Worm (Caenorhabditis elegans) whole organism, L4 larva: ENCODE measurements around the gene sqt-1.

Source experiments
- F10B5.3 ChIP-seq: sonication (generic microtip); optimal IDR thresholded peaks from 2 replicates; lab custom pipeline; 2016; ENCODE audit warnings: mild to moderate bottlenecking, missing genetic modification characterization, missing compliant biosample characterization
- F26F4.8 ChIP-seq: fragments of 200-800 bp; sonication (Bioruptor generic); conservative IDR thresholded peaks from 2 replicates; pipeline ENCODE4 v1.3.6; 2022; ENCODE audit warnings: missing genetic modification characterization, missing compliant biosample characterization
- F44E2.7 ChIP-seq: fragments of 200-800 bp; sonication (Bioruptor generic); IDR thresholded peaks from 2 replicates; pipeline ENCODE4 v2.1.2; 2022; ENCODE audit warnings: missing genetic modification characterization, missing compliant biosample characterization
- F49E8.2 ChIP-seq: sonication (generic microtip); optimal IDR thresholded peaks from 2 replicates; lab custom pipeline; 2016; ENCODE audit warnings: missing compliant biosample characterization, mild to moderate bottlenecking, missing genetic modification characterization, borderline replicate concordance
- R02D3.7 ChIP-seq: fragments of 150-350 bp; sonication (generic microtip); optimal IDR thresholded peaks from 3 replicates; lab custom pipeline; 2014; ENCODE audit warnings: missing biosample characterization, missing genetic modification characterization
- T26A8.4 ChIP-seq: fragments of 200-800 bp; sonication (Bioruptor generic); IDR thresholded peaks from 2 replicates; pipeline ENCODE4 v1.3.6; 2022; ENCODE audit warnings: missing genetic modification characterization, missing compliant biosample characterization
- ZK337.2 ChIP-seq: fragments of 200-800 bp; sonication (Bioruptor generic); IDR thresholded peaks from 2 replicates; pipeline ENCODE4 v1.3.6; 2022; ENCODE audit warnings: missing genetic modification reagents, missing genetic modification characterization, missing compliant biosample characterization
- aly-2 ChIP-seq: sonication (generic microtip); optimal IDR thresholded peaks from 2 replicates; lab custom pipeline; 2018; ENCODE audit warnings: missing biosample characterization, missing genetic modification characterization
- ama-1 ChIP-seq: fragments of 150-350 bp; optimal IDR thresholded peaks from 2 replicates; lab custom pipeline; 2014; ENCODE audit warnings: inconsistent platforms, mixed read lengths
- ceh-32 ChIP-seq: sonication (generic microtip); optimal IDR thresholded peaks from 2 replicates; lab custom pipeline; 2016; ENCODE audit warnings: mild to moderate bottlenecking, missing genetic modification characterization, missing compliant biosample characterization; ENCODE audit not compliant: poor library complexity
- ceh-82 ChIP-seq: sonication (generic microtip); optimal IDR thresholded peaks from 2 replicates; lab custom pipeline; 2017; ENCODE audit warnings: missing biosample characterization, missing genetic modification characterization
- daf-19 ChIP-seq: fragments of 200-800 bp; sonication (Bioruptor generic); conservative IDR thresholded peaks from 2 replicates; pipeline ENCODE4 v1.3.6; 2022; ENCODE audit warnings: missing genetic modification characterization, missing compliant biosample characterization
- dmd-8 ChIP-seq: fragments of 200-800 bp; sonication (Bioruptor generic); IDR thresholded peaks from 2 replicates; pipeline ENCODE4 v1.3.6; 2022; ENCODE audit warnings: missing genetic modification characterization, missing compliant biosample characterization
- dpl-1 ChIP-seq: fragments of 150-350 bp; optimal IDR thresholded peaks from 2 replicates; lab custom pipeline; 2014; ENCODE audit warnings: missing biosample characterization, missing genetic modification reagents, missing genetic modification characterization
- fos-1 ChIP-seq: fragments of 150-350 bp; optimal IDR thresholded peaks from 2 replicates; lab custom pipeline; 2014; ENCODE audit warnings: missing biosample characterization, missing genetic modification characterization
- hif-1 ChIP-seq, 2 experiments: sonication (generic microtip); optimal IDR thresholded peaks; 2 replicates each; lab custom pipeline; 2016 to 2017; ENCODE audit warnings: missing compliant biosample characterization in 2 of 2, missing genetic modification characterization in 2 of 2, missing genetic modification reagents in 2 of 2, missing genotype in 2 of 2, mild to moderate bottlenecking in 1 of 2
- hlh-11 ChIP-seq: fragments of 200-800 bp; sonication (Bioruptor generic); optimal IDR thresholded peaks from 2 replicates; lab custom pipeline; 2018; ENCODE audit warnings: mild to moderate bottlenecking, missing genetic modification characterization, missing compliant biosample characterization
- hlh-30 ChIP-seq: sonication (generic microtip); optimal IDR thresholded peaks from 2 replicates; lab custom pipeline; 2017; ENCODE audit warnings: antibody characterized with exemption, mild to moderate bottlenecking, missing genetic modification characterization, missing compliant biosample characterization; ENCODE audit not compliant: insufficient read depth
- hmg-1.1 ChIP-seq: fragments of 200-800 bp; sonication (Bioruptor generic); IDR thresholded peaks from 2 replicates; pipeline ENCODE4 v1.3.6; 2022; ENCODE audit warnings: missing genetic modification reagents, missing genetic modification characterization, missing compliant biosample characterization
- jun-1 ChIP-seq: fragments of 150-350 bp; optimal IDR thresholded peaks from 2 replicates; lab custom pipeline; 2014; ENCODE audit warnings: missing biosample characterization, missing genetic modification reagents, missing genetic modification characterization
- lim-7 ChIP-seq: fragments of 200-800 bp; sonication (Bioruptor generic); IDR thresholded peaks from 2 replicates; pipeline ENCODE4 v1.3.6; 2022; ENCODE audit warnings: missing genetic modification characterization, missing compliant biosample characterization
- lin-1 ChIP-seq: fragments of 200-800 bp; sonication (Bioruptor generic); IDR thresholded peaks from 2 replicates; pipeline ENCODE4 v1.3.6; 2022; ENCODE audit warnings: missing genetic modification reagents, missing genetic modification characterization, missing compliant biosample characterization
- lin-38 ChIP-seq: fragments of 200-800 bp; sonication (Bioruptor generic); IDR thresholded peaks from 2 replicates; pipeline ENCODE4 v1.3.6; 2022; ENCODE audit warnings: missing genetic modification reagents, missing genetic modification characterization, missing compliant biosample characterization
- lsy-2 ChIP-seq, 2 experiments: fragments of 150-350 bp in 1 of 2; sonication (generic microtip) in 1 of 2; optimal IDR thresholded peaks; 2 replicates each; lab custom pipeline; 2014 to 2017; ENCODE audit warnings: missing biosample characterization in 2 of 2, missing genetic modification characterization in 2 of 2
- madf-5 ChIP-seq, 2 experiments: fragments of 200-800 bp; sonication (Bioruptor generic); IDR thresholded peaks; 2 replicates each; pipeline ENCODE4 v1.3.6; 2022; ENCODE audit warnings: missing compliant biosample characterization in 2 of 2, missing genetic modification characterization in 2 of 2
- madf-9 ChIP-seq: fragments of 200-800 bp; sonication (Bioruptor generic); conservative IDR thresholded peaks from 2 replicates; pipeline ENCODE4 v1.3.6; 2022; ENCODE audit warnings: missing genetic modification reagents, missing genetic modification characterization, missing compliant biosample characterization
- mdt-29 ChIP-seq: fragments of 200-800 bp; sonication (Bioruptor generic); IDR thresholded peaks from 2 replicates; pipeline ENCODE4 v1.3.6; 2022; ENCODE audit warnings: missing genetic modification reagents, missing genetic modification characterization, missing compliant biosample characterization
- mep-1 ChIP-seq: fragments of 150-350 bp; sonication (generic microtip); optimal IDR thresholded peaks from 3 replicates; lab custom pipeline; 2014; ENCODE audit warnings: missing biosample characterization, missing genetic modification characterization
- mes-2 ChIP-seq: sonication (generic microtip); optimal IDR thresholded peaks from 2 replicates; lab custom pipeline; 2016; ENCODE audit warnings: missing genotype, mild to moderate bottlenecking, missing genetic modification characterization, missing compliant biosample characterization; ENCODE audit not compliant: poor library complexity, severe bottlenecking
- nhr-102 ChIP-seq: sonication (generic microtip); optimal IDR thresholded peaks from 2 replicates; lab custom pipeline; 2016; ENCODE audit warnings: mild to moderate bottlenecking, missing genetic modification characterization, moderate library complexity, missing compliant biosample characterization
- nhr-111 ChIP-seq: fragments of 200-800 bp; sonication (Bioruptor generic); optimal IDR thresholded peaks from 2 replicates; lab custom pipeline; 2018; ENCODE audit warnings: mild to moderate bottlenecking, missing genetic modification characterization, missing compliant biosample characterization
- pha-4 ChIP-seq, 2 experiments: fragments of 150-350 bp in 1 of 2; fragments of 200-800 bp in 1 of 2; sonication (Bioruptor generic) in 1 of 2; IDR thresholded peaks in 1 of 2; optimal IDR thresholded peaks in 1 of 2; 2 replicates each; pipeline versions ENCODE4 v1.3.6 to Lab custom; 2014 to 2022; ENCODE audit warnings: missing genetic modification characterization in 2 of 2, missing genetic modification reagents in 2 of 2, missing biosample characterization in 1 of 2, missing compliant biosample characterization in 1 of 2
- saeg-2 ChIP-seq: fragments of 200-800 bp; sonication (Bioruptor generic); IDR thresholded peaks from 2 replicates; pipeline ENCODE4 v1.3.6; 2022; ENCODE audit warnings: missing genetic modification reagents, missing genetic modification characterization, missing compliant biosample characterization
- sdz-12 ChIP-seq: fragments of 200-800 bp; sonication (Bioruptor generic); optimal IDR thresholded peaks from 2 replicates; lab custom pipeline; 2018; ENCODE audit warnings: mild to moderate bottlenecking, missing genetic modification characterization, missing compliant biosample characterization
- spr-1 ChIP-seq: sonication (generic microtip); optimal IDR thresholded peaks from 2 replicates; lab custom pipeline; 2016; ENCODE audit warnings: mild to moderate bottlenecking, missing genetic modification characterization, missing compliant biosample characterization
- tra-1 ChIP-seq: fragments of 200-800 bp; sonication (Bioruptor generic); IDR thresholded peaks from 2 replicates; pipeline ENCODE4 v1.3.6; 2022; ENCODE audit warnings: missing genetic modification reagents, missing genetic modification characterization, missing compliant biosample characterization
- unc-39 ChIP-seq: sonication (generic microtip); optimal IDR thresholded peaks from 2 replicates; lab custom pipeline; 2017; ENCODE audit warnings: missing biosample characterization, missing genetic modification characterization
- unc-62 ChIP-seq, 3 experiments: fragments of 150-350 bp in 1 of 3; sonication (generic microtip); optimal IDR thresholded peaks in 2 of 3; peaks in 1 of 3; 1 replicate in 1 of 3; 2 replicates in 2 of 3; lab custom pipeline; 2014 to 2017; ENCODE audit warnings: missing biosample characterization in 3 of 3, missing genetic modification characterization in 3 of 3, missing genetic modification reagents in 3 of 3, missing genotype in 1 of 3
- vab-7 ChIP-seq: fragments of 200-800 bp; sonication (Bioruptor generic); IDR thresholded peaks from 2 replicates; pipeline ENCODE4 v1.3.6; 2022; ENCODE audit warnings: missing genetic modification reagents, missing genetic modification characterization, missing compliant biosample characterization
- zfp-2 ChIP-seq: sonication (generic microtip); optimal IDR thresholded peaks from 2 replicates; lab custom pipeline; 2016; ENCODE audit warnings: mild to moderate bottlenecking, missing genetic modification characterization, missing compliant biosample characterization
- zfp-3 ChIP-seq: fragments of 200-800 bp; sonication (Bioruptor generic); conservative IDR thresholded peaks from 2 replicates; pipeline ENCODE4 v1.3.6; 2022; ENCODE audit warnings: missing genetic modification reagents, missing genetic modification characterization, missing compliant biosample characterization
- ztf-7 ChIP-seq: fragments of 150-350 bp; optimal IDR thresholded peaks from 2 replicates; lab custom pipeline; 2014; ENCODE audit warnings: missing biosample characterization, missing genetic modification characterization

sqt-1 gene

ce11 chrII:11305627-11306449 lies 31.8 kb downstream of the sqt-1 start, which contains the start of gene rsf-1 (continued):
- TF ChIP-seq spr-1 (tag; lab: Kevin White, UChicago), result no peak
- TF ChIP-seq saeg-2 (GFP tag; lab: Robert Waterston, UW), result no peak
- peak; percentile 51 for TF ChIP-seq mes-2 (tag; lab: Kevin White, UChicago)
- no peak for TF ChIP-seq ceh-32

- TF ChIP-seq madf-9 (no peak), pha-4 (GFP tag; IDR thresholded peaks at IDR 0.05; lab: Robert Waterston, UW) (peak; percentile 21; the same call in 1 of the 2 replicates), pha-4 (tag; optimal IDR thresholded peaks at IDR 0.05; lab: Kevin White, UChicago) (no peak), lin-38 (peak; percentile 37; the same call in 1 of the 2 replicates), vab-7 (GFP tag; lab: Robert Waterston, UW) (no peak), zfp-2 (no peak), hlh-11 (tag; lab: Kevin White, UChicago) (no peak), unc-62 (GFP tag; optimal IDR thresholded peaks at IDR 0.05 in 1 of 2; lab: Kevin White, UChicago) (peak in 1 of 2 experiments; percentile 78), unc-62 (tag; optimal IDR thresholded peaks at IDR 0.05; lab: Kevin White, UChicago) (no peak), zfp-3 (GFP tag; lab: Robert Waterston, UW) (no peak), mdt-29 (GFP tag; lab: Robert Waterston, UW) (no peak), ztf-7 (tag; lab: Kevin White, UChicago) (no peak), dpl-1 (GFP tag; lab: Kevin White, UChicago) (no peak)
- TF ChIP-seq, all 104 proteins: peak for 3
These were observed 35.0 kb downstream of the sqt-1 start, which contains the start of gene samp-1 for ce11 chrII:11302591-11302990. samp-1 (plus strand) TSS chrII:11302891.

- TF ChIP-seq daf-19 (GFP tag; lab: Robert Waterston, UW) (no peak), lim-7 (no peak), ceh-32 (no peak)
These were observed 36.6 kb downstream of the sqt-1 start, which contains the start of gene raga-1 for ce11 chrII:11301059-11301458. raga-1 (plus strand) TSS chrII:11301359.

ce11 chrII:11297217-11297738 lies 40.4 kb downstream of the sqt-1 start, which contains the start of gene saps-1:
saps-1 (plus strand) TSS chrII:11297688.
- TF ChIP-seq sdz-12 (no peak), R02D3.7 (no peak), dpl-1 (GFP tag; lab: Kevin White, UChicago) (peak; percentile 41), F44E2.7 (GFP tag; lab: Robert Waterston, UW) (no peak), F49E8.2 (tag; lab: Kevin White, UChicago) (no peak), F26F4.8 (GFP tag; lab: Robert Waterston, UW) (no peak), madf-5 (GFP tag; IDR thresholded peaks at IDR 0.05; lab: Robert Waterston, UW) (no peak), tra-1 (GFP tag; lab: Robert Waterston, UW) (no peak), mes-2 (tag; lab: Kevin White, UChicago) (peak; percentile 65), aly-2 (tag; lab: Kevin White, UChicago) (no peak), dmd-8 (GFP tag; lab: Robert Waterston, UW) (no peak), lin-1 (no peak), ama-1 (lab: Kevin White, UChicago) (no peak), jun-1 (tag; lab: Kevin White, UChicago) (no peak), unc-39 (tag; lab: Kevin White, UChicago) (no peak), hif-1 (tag; optimal IDR thresholded peaks at IDR 0.05; lab: Kevin White, UChicago) (no peak), ceh-82 (tag; lab: Kevin White, UChicago) (no peak), hmg-1.1 (0 out of 2 replicates have a peak, but pooled peaks have one; percentile 46), nhr-102 (tag; lab: Kevin White, UChicago) (no peak), fos-1 (tag; lab: Kevin White, UChicago) (no peak), T26A8.4 (no peak), lsy-2 (tag; optimal IDR thresholded peaks at IDR 0.05; lab: Kevin White, UChicago) (peak in 1 of 2 experiments; percentile 43), F10B5.3 (tag; lab: Kevin White, UChicago) (no peak), nhr-111 (GFP tag; lab: Kevin White, UChicago) (no peak), saeg-2 (GFP tag; lab: Robert Waterston, UW) (no peak), ZK337.2 (no peak), hlh-30 (tag; lab: Kevin White, UChicago) (peak; percentile 44), mep-1 (tag; lab: Kevin White, UChicago) (peak; percentile 0)
